Fruit fly (Drosophila melanogaster): ENCODE measurements around the gene CG34043.

Gene CG34043

dm6 chr2L:10303786-10304185 is 23.1 kb upstream of the CG34043 start, which contains the start of gene nmd (continued):
- TF ChIP-seq CG17802 (tag; optimal IDR thresholded peaks at IDR 0.05) (no peak), Ravus (GFP tag; IDR thresholded peaks at IDR 0.05) (no peak), YL-1 (GFP tag; optimal IDR thresholded peaks at IDR 0.05) (peak; percentile 64), amos (GFP tag; IDR thresholded peaks at IDR 0.05; ENCODE audit: partially characterized antibody) (no peak; the same call in 1 of the 2 replicates), ATbp (GFP tag; optimal IDR thresholded peaks at IDR 0.05) (no peak), run (tag; optimal IDR thresholded peaks at IDR 0.05) (no peak), CG7745 (tag; optimal IDR thresholded peaks at IDR 0.05) (no peak), pzg (GFP tag; optimal IDR thresholded peaks at IDR 0.05) (peak; percentile 80), peb (GFP tag; IDR thresholded peaks at IDR 0.05) (no peak), CG31441 (GFP tag; IDR thresholded peaks at IDR 0.05) (no peak), Dbx (GFP tag; IDR thresholded peaks at IDR 0.05) (no peak), CG13424 (tag; optimal IDR thresholded peaks at IDR 0.05) (no peak), CG16813 (GFP tag; IDR thresholded peaks at IDR 0.05; ENCODE audit: partially characterized antibody) (peak; percentile 50; the same call in 1 of the 3 replicates), jumu (GFP tag; optimal IDR thresholded peaks at IDR 0.05) (no peak), row (GFP tag; IDR thresholded peaks at IDR 0.05) (peak; percentile 81), Mes4 (GFP tag; optimal IDR thresholded peaks at IDR 0.05) (no peak), unpg (GFP tag; optimal IDR thresholded peaks at IDR 0.05) (no peak), jing (GFP tag; optimal IDR thresholded peaks at IDR 0.05) (no peak), Tbp (GFP tag; optimal IDR thresholded peaks at IDR 0.05) (no peak), CG34224 (GFP tag; IDR thresholded peaks at IDR 0.05; ENCODE audit: partially characterized antibody) (no peak), ara (GFP tag; IDR thresholded peaks at IDR 0.05) (no peak), hkb (optimal IDR thresholded peaks at IDR 0.05) (no peak), hkb (GFP tag; IDR thresholded peaks at IDR 0.05) (no peak), CG11398 (GFP tag; optimal IDR thresholded peaks at IDR 0.05) (no peak), gsb (GFP tag; IDR thresholded peaks at IDR 0.05) (no peak), sob (GFP tag; IDR thresholded peaks at IDR 0.05) (no peak), CG4730 (GFP tag; IDR thresholded peaks at IDR 0.05) (no peak), CG11085 (GFP tag; IDR thresholded peaks at IDR 0.05) (no peak), CG15601 (tag; optimal IDR thresholded peaks at IDR 0.05) (peak; percentile 23), CG3163 (GFP tag; optimal IDR thresholded peaks at IDR 0.05) (no peak), B-H1 (GFP tag; IDR thresholded peaks at IDR 0.05) (no peak), CG9932 (GFP tag; IDR thresholded peaks at IDR 0.05) (no peak; the same call in 1 of the 2 replicates), CG11560 (tag; IDR thresholded peaks at IDR 0.05) (no peak), CG18476 (GFP tag; optimal IDR thresholded peaks at IDR 0.05) (no peak), NC2β (GFP tag; optimal IDR thresholded peaks at IDR 0.05) (peak; percentile 16), CG2202 (tag; optimal IDR thresholded peaks at IDR 0.05) (no peak), CG8089 (GFP tag; optimal IDR thresholded peaks at IDR 0.05) (no peak), Optix (GFP tag; IDR thresholded peaks at IDR 0.05) (no peak), Hr39 (optimal IDR thresholded peaks at IDR 0.05) (no peak), Myb (GFP tag; optimal IDR thresholded peaks at IDR 0.05) (peak; percentile 20), pfk (GFP tag; optimal IDR thresholded peaks at IDR 0.05) (peak; percentile 95), CG18599 (GFP tag; optimal IDR thresholded peaks at IDR 0.05) (no peak), fu2 (GFP tag; optimal IDR thresholded peaks at IDR 0.05) (no peak), HHEX (GFP tag; optimal IDR thresholded peaks at IDR 0.05) (no peak), TFAM (GFP tag; optimal IDR thresholded peaks at IDR 0.05) (no peak), Blimp-1 (GFP tag; optimal IDR thresholded peaks at IDR 0.05) (no peak), CG12219 (GFP tag; optimal IDR thresholded peaks at IDR 0.05) (no peak), sima (GFP tag; optimal IDR thresholded peaks at IDR 0.05) (no peak), CG1602 (GFP tag; optimal IDR thresholded peaks at IDR 0.05) (no peak), NK7.1 (GFP tag; optimal IDR thresholded peaks at IDR 0.05) (no peak), Pdp1 (GFP tag; optimal IDR thresholded peaks at IDR 0.05) (no peak), abd-A (tag; optimal IDR thresholded peaks at IDR 0.05) (no peak), Elba2 (GFP tag; optimal IDR thresholded peaks at IDR 0.05) (peak; percentile 64)
